Worm (Caenorhabditis elegans): ENCODE data around the gene acdh-6.

Gene acdh-6

ce11 chrIII:8579367-8579766 is 18.4 kb downstream of the acdh-6 start:
- TF ChIP-seq ceh-79 (tag; optimal IDR thresholded peaks at IDR 0.05) (no peak), mel-28 (tag; optimal IDR thresholded peaks at IDR 0.05; ENCODE audit: borderline replicate concordance) (no peak), attf-3 (GFP tag; conservative IDR thresholded peaks at IDR 0.05) (no peak), snpc-4 (GFP tag; optimal IDR thresholded peaks at IDR 0.05) (no peak), snpc-4 (tag; optimal IDR thresholded peaks at IDR 0.05) (no peak), F23B12.7 (tag; optimal IDR thresholded peaks at IDR 0.05; ENCODE audit: insufficient read depth) (no peak), nhr-90 (tag; optimal IDR thresholded peaks at IDR 0.05) (no peak), atf-7 (tag; optimal IDR thresholded peaks at IDR 0.05) (no peak), attf-6 (GFP tag; IDR thresholded peaks at IDR 0.05) (no peak), Y67H2A.10 (GFP tag; conservative IDR thresholded peaks at IDR 0.05) (no peak), hrde-1 (tag; optimal IDR thresholded peaks at IDR 0.05; ENCODE audit: borderline replicate concordance) (no peak), ztf-18 (tag; optimal IDR thresholded peaks at IDR 0.05) (no peak), let-607 (tag; optimal IDR thresholded peaks at IDR 0.05) (no peak)

ce11 chrIII:8580802-8581201 is 19.9 kb downstream of the acdh-6 start, which contains the start of gene doxa-1:
doxa-1 (plus strand) TSS chrIII:8581102.
- TF ChIP-seq nhr-90 (tag; optimal IDR thresholded peaks at IDR 0.05) (no peak), ZK185.1 (tag; optimal IDR thresholded peaks at IDR 0.05; ENCODE audit: poor library complexity, severe bottlenecking) (no peak), zfh-2 (GFP tag; conservative IDR thresholded peaks at IDR 0.05) (no peak), ztf-25 (GFP tag; IDR thresholded peaks at IDR 0.05) (no peak), lsl-1 (GFP tag; optimal IDR thresholded peaks at IDR 0.05) (no peak), F39B2.1 (GFP tag; IDR thresholded peaks at IDR 0.05) (no peak), B0261.1 (tag; optimal IDR thresholded peaks at IDR 0.05) (no peak), F22D6.2 (tag; optimal IDR thresholded peaks at IDR 0.05) (no peak), F37B4.10 (GFP tag; IDR thresholded peaks at IDR 0.05) (no peak), unc-62 (GFP tag; optimal IDR thresholded peaks at IDR 0.05) (no peak), F57A8.1 (GFP tag; optimal IDR thresholded peaks at IDR 0.05) (no peak), lin-40 (tag; optimal IDR thresholded peaks at IDR 0.05) (no peak), B0336.3 (GFP tag; IDR thresholded peaks at IDR 0.05) (no peak), gei-17 (GFP tag; optimal IDR thresholded peaks at IDR 0.05) (no peak), T26A5.8 (tag; optimal IDR thresholded peaks at IDR 0.05) (no peak), egl-18 (GFP tag; IDR thresholded peaks at IDR 0.05) (no peak), T07F8.4 (tag; optimal IDR thresholded peaks at IDR 0.05) (no peak), lin-26 (GFP tag; IDR thresholded peaks at IDR 0.05) (no peak), F23B12.7 (tag; optimal IDR thresholded peaks at IDR 0.05; ENCODE audit: insufficient read depth) (no peak)

- TF ChIP-seq nfya-1 (tag; optimal IDR thresholded peaks at IDR 0.05; ENCODE audit: borderline replicate concordance, insufficient read depth) = no peak
- no peak for TF ChIP-seq ztf-25 (GFP tag; IDR thresholded peaks at IDR 0.05)
- TF ChIP-seq lag-1 (GFP tag; IDR thresholded peaks at IDR 0.05) = 0 out of 2 replicates have a peak, but pooled peaks have one; percentile 17
- TF ChIP-seq unc-62 (GFP tag; optimal IDR thresholded peaks at IDR 0.05) = no peak
- TF ChIP-seq hrde-1 (tag; optimal IDR thresholded peaks at IDR 0.05; ENCODE audit: borderline replicate concordance) = no peak
- TF ChIP-seq nhr-90 (tag; optimal IDR thresholded peaks at IDR 0.05) = no peak
- TF ChIP-seq ztf-18 (tag; optimal IDR thresholded peaks at IDR 0.05) = no peak
Observed at ce11 chrIII:8588592-8589153, 27.7 kb downstream of the acdh-6 start, which contains the start of gene glr-1. glr-1 (minus strand) TSS chrIII:8588642.

- TF ChIP-seq snpc-1.3 (tag; optimal IDR thresholded peaks at IDR 0.05; ENCODE audit: insufficient read depth) (no peak), madf-8 (GFP tag; conservative IDR thresholded peaks at IDR 0.05) (no peak), F37B4.10 (GFP tag; IDR thresholded peaks at IDR 0.05) (no peak), snpc-3.4 (tag; optimal IDR thresholded peaks at IDR 0.05) (no peak), ekl-4 (GFP tag; IDR thresholded peaks at IDR 0.05) (no peak), nhr-90 (tag; optimal IDR thresholded peaks at IDR 0.05) (no peak), ccch-3 (GFP tag; optimal IDR thresholded peaks at IDR 0.05) (no peak), B0019.2 (GFP tag; conservative IDR thresholded peaks at IDR 0.05) (no peak), attf-5 (GFP tag; optimal IDR thresholded peaks at IDR 0.05) (no peak), ztf-26 (tag; optimal IDR thresholded peaks at IDR 0.05) (no peak), ZK185.1 (tag; optimal IDR thresholded peaks at IDR 0.05; ENCODE audit: poor library complexity, severe bottlenecking) (no peak), nfya-1 (tag; optimal IDR thresholded peaks at IDR 0.05; ENCODE audit: borderline replicate concordance, insufficient read depth) (no peak), K12H6.12 (tag; optimal IDR thresholded peaks at IDR 0.05) (no peak), mel-28 (tag; optimal IDR thresholded peaks at IDR 0.05; ENCODE audit: borderline replicate concordance) (no peak), aptf-2 (GFP tag; conservative IDR thresholded peaks at IDR 0.05) (no peak)
Observed at ce11 chrIII:8589195-8589594, 28.3 kb downstream of the acdh-6 start, which contains the start of gene fip-3. fip-3 (minus strand) TSS chrIII:8589488.

Measured in whole organism, young adult.